Worm (Caenorhabditis elegans) whole organism, L1 larva: Measurements from ENCODE around the gene piki-1.

Experiments
- C04F5.9 ChIP-seq: sonication (generic microtip); optimal IDR thresholded peaks from 2 replicates; lab custom pipeline; 2016; ENCODE audit warnings: missing genetic modification characterization, missing compliant biosample characterization
- C34B4.2 ChIP-seq: sonication (generic microtip); optimal IDR thresholded peaks from 2 replicates; lab custom pipeline; 2017; ENCODE audit warnings: mild to moderate bottlenecking, missing genetic modification characterization, missing compliant biosample characterization
- F16B12.6 ChIP-seq: fragments of 150-350 bp; optimal IDR thresholded peaks from 2 replicates; lab custom pipeline; 2014; ENCODE audit warnings: missing biosample characterization, missing genetic modification characterization
- aly-2 ChIP-seq: fragments of 150-350 bp; optimal IDR thresholded peaks from 2 replicates; lab custom pipeline; 2014; ENCODE audit warnings: missing biosample characterization, missing genetic modification characterization
- blmp-1 ChIP-seq: fragments of 150-350 bp; optimal IDR thresholded peaks from 2 replicates; lab custom pipeline; 2014; ENCODE audit warnings: missing biosample characterization, missing genetic modification characterization
- ceh-63 ChIP-seq: fragments of 200-800 bp; sonication (Bioruptor generic); optimal IDR thresholded peaks from 2 replicates; lab custom pipeline; 2018; ENCODE audit warnings: mild to moderate bottlenecking, missing genetic modification characterization, missing compliant biosample characterization
- ceh-8 ChIP-seq: fragments of 200-800 bp; sonication (Bioruptor generic); optimal IDR thresholded peaks from 2 replicates; lab custom pipeline; 2018; ENCODE audit warnings: mild to moderate bottlenecking, missing genetic modification characterization, moderate library complexity, missing compliant biosample characterization
- ceh-82 ChIP-seq, 3 experiments: fragments of 150-350 bp in 1 of 3; sonication (generic microtip) in 2 of 3; optimal IDR thresholded peaks; 2 replicates each; lab custom pipeline; 2014 to 2017; ENCODE audit warnings: missing biosample characterization in 3 of 3, missing genetic modification characterization in 3 of 3
- ceh-88 ChIP-seq: fragments of 200-800 bp; sonication (Bioruptor generic); IDR thresholded peaks from 2 replicates; pipeline ENCODE4 v1.3.6; 2022; ENCODE audit warnings: missing genetic modification characterization, missing compliant biosample characterization
- ces-1 ChIP-seq: fragments of 150-350 bp; optimal IDR thresholded peaks from 2 replicates; lab custom pipeline; 2014; ENCODE audit warnings: missing biosample characterization, missing genetic modification reagents, missing genetic modification characterization
- dsc-1 ChIP-seq: sonication (generic microtip); optimal IDR thresholded peaks from 2 replicates; lab custom pipeline; 2016; ENCODE audit warnings: mild to moderate bottlenecking, missing genetic modification characterization, missing compliant biosample characterization
- efl-3 ChIP-seq: fragments of 200-800 bp; sonication (Bioruptor generic); optimal IDR thresholded peaks from 2 replicates; lab custom pipeline; 2018; ENCODE audit warnings: mild to moderate bottlenecking, missing genetic modification characterization, missing compliant biosample characterization
- egl-13 ChIP-seq: sonication (generic microtip); optimal IDR thresholded peaks from 2 replicates; lab custom pipeline; 2016; ENCODE audit warnings: missing genotype, missing genetic modification reagents, missing genetic modification characterization, missing compliant biosample characterization
- elt-2 ChIP-seq: sonication (generic microtip); optimal IDR thresholded peaks from 2 replicates; lab custom pipeline; 2016; ENCODE audit warnings: missing genetic modification characterization, mild to moderate bottlenecking, inconsistent platforms, missing compliant biosample characterization, missing genetic modification reagents
- elt-3 ChIP-seq, 6 experiments: fragments of 150-350 bp in 1 of 6; sonication (generic microtip); optimal IDR thresholded peaks; 2 replicates each; lab custom pipeline; 2017 to 2018; ENCODE audit warnings: missing biosample characterization in 6 of 6, missing genetic modification characterization in 6 of 6, inconsistent platforms in 1 of 6
- ets-5 ChIP-seq: fragments of 200-800 bp; sonication (Bioruptor generic); IDR thresholded peaks from 2 replicates; pipeline ENCODE4 v1.3.6; 2022; ENCODE audit warnings: missing genetic modification characterization, missing compliant biosample characterization
- fkh-10 ChIP-seq: sonication (generic microtip); optimal IDR thresholded peaks from 2 replicates; lab custom pipeline; 2017; ENCODE audit warnings: missing biosample characterization, missing genetic modification reagents, missing genetic modification characterization
- fkh-4 ChIP-seq: sonication (generic microtip); optimal IDR thresholded peaks from 2 replicates; lab custom pipeline; 2016; ENCODE audit warnings: missing compliant biosample characterization, missing genetic modification characterization, borderline replicate concordance
- fkh-8 ChIP-seq: sonication (generic microtip); optimal IDR thresholded peaks from 2 replicates; lab custom pipeline; 2016; ENCODE audit warnings: mild to moderate bottlenecking, missing genetic modification characterization, missing compliant biosample characterization
- fos-1 ChIP-seq: fragments of 150-350 bp; optimal IDR thresholded peaks from 2 replicates; lab custom pipeline; 2014; ENCODE audit warnings: missing biosample characterization, missing genetic modification characterization
- hlh-4 ChIP-seq: sonication (generic microtip); optimal IDR thresholded peaks from 2 replicates; lab custom pipeline; 2016; ENCODE audit warnings: mild to moderate bottlenecking, missing genetic modification characterization, missing compliant biosample characterization
- hpl-2 ChIP-seq: fragments of 150-350 bp; optimal IDR thresholded peaks from 2 replicates; lab custom pipeline; 2014; ENCODE audit warnings: missing biosample characterization, missing genetic modification reagents, missing genetic modification characterization
- isw-1 ChIP-seq: fragments of 200-800 bp; sonication (Bioruptor generic); IDR thresholded peaks from 2 replicates; pipeline ENCODE4 v1.3.6; 2022; ENCODE audit warnings: missing genetic modification characterization, missing compliant biosample characterization
- jun-1 ChIP-seq: fragments of 150-350 bp; optimal IDR thresholded peaks from 2 replicates; lab custom pipeline; 2014; ENCODE audit warnings: missing biosample characterization, missing genetic modification reagents, missing genetic modification characterization
- lin-13 ChIP-seq: fragments of 150-350 bp; optimal IDR thresholded peaks from 2 replicates; lab custom pipeline; 2014; ENCODE audit warnings: missing biosample characterization, missing genetic modification reagents, missing genetic modification characterization
- lin-14 ChIP-seq: fragments of 200-800 bp; sonication (Bioruptor generic); optimal IDR thresholded peaks from 2 replicates; lab custom pipeline; 2018; ENCODE audit warnings: mild to moderate bottlenecking, missing genetic modification characterization, moderate library complexity, missing compliant biosample characterization
- lin-15B ChIP-seq: fragments of 150-350 bp; sonication (generic microtip); optimal IDR thresholded peaks from 3 replicates; lab custom pipeline; 2014; ENCODE audit warnings: missing biosample characterization, missing genetic modification characterization
- lin-35 ChIP-seq, 2 experiments: fragments of 150-350 bp; optimal IDR thresholded peaks; 2 replicates each; lab custom pipeline; 2014; ENCODE audit warnings: missing biosample characterization in 2 of 2, missing genetic modification characterization in 2 of 2, missing genetic modification reagents in 2 of 2
- lir-3 ChIP-seq: sonication (generic microtip); optimal IDR thresholded peaks from 2 replicates; lab custom pipeline; 2016; ENCODE audit warnings: mild to moderate bottlenecking, missing genetic modification characterization, moderate library complexity, missing compliant biosample characterization; ENCODE audit not compliant: poor library complexity
- mab-9 ChIP-seq: fragments of 200-800 bp; sonication (Bioruptor generic); IDR thresholded peaks from 2 replicates; pipeline ENCODE4 v1.3.6; 2022; ENCODE audit warnings: missing genetic modification reagents, missing genetic modification characterization, missing compliant biosample characterization
- nhr-11 ChIP-seq: fragments of 150-350 bp; optimal IDR thresholded peaks from 2 replicates; lab custom pipeline; 2014; ENCODE audit warnings: missing biosample characterization, missing genetic modification characterization
- nhr-20 ChIP-seq: sonication (generic microtip); optimal IDR thresholded peaks from 2 replicates; lab custom pipeline; 2016; ENCODE audit warnings: mild to moderate bottlenecking, missing genetic modification characterization, missing compliant biosample characterization
- nhr-71 ChIP-seq: sonication (generic microtip); optimal IDR thresholded peaks from 2 replicates; lab custom pipeline; 2016; ENCODE audit warnings: mild to moderate bottlenecking, missing genetic modification characterization, moderate library complexity, missing compliant biosample characterization
- nhr-76 ChIP-seq: sonication (generic microtip); optimal IDR thresholded peaks from 2 replicates; lab custom pipeline; 2017; ENCODE audit warnings: missing biosample characterization, missing genetic modification characterization
- nhr-77 ChIP-seq: fragments of 150-350 bp; optimal IDR thresholded peaks from 2 replicates; lab custom pipeline; 2014; ENCODE audit warnings: missing biosample characterization, missing genetic modification characterization
- nhr-90 ChIP-seq: sonication (generic microtip); optimal IDR thresholded peaks from 2 replicates; lab custom pipeline; 2016; ENCODE audit warnings: mild to moderate bottlenecking, missing genetic modification characterization, missing compliant biosample characterization; ENCODE audit not compliant: poor library complexity
- pqm-1 ChIP-seq: sonication (generic microtip); optimal IDR thresholded peaks from 3 replicates; lab custom pipeline; 2017; ENCODE audit warnings: missing biosample characterization, missing genetic modification characterization
- rnt-1 ChIP-seq: sonication (generic microtip); optimal IDR thresholded peaks from 2 replicates; lab custom pipeline; 2016; ENCODE audit warnings: mild to moderate bottlenecking, missing genetic modification characterization, moderate library complexity, missing compliant biosample characterization
- snu-23 ChIP-seq: sonication (generic microtip); optimal IDR thresholded peaks from 2 replicates; lab custom pipeline; 2016; ENCODE audit warnings: missing genetic modification characterization, missing compliant biosample characterization
- sup-37 ChIP-seq: fragments of 200-800 bp; sonication (Bioruptor generic); optimal IDR thresholded peaks from 2 replicates; lab custom pipeline; 2018; ENCODE audit warnings: mild to moderate bottlenecking, missing genetic modification characterization, missing compliant biosample characterization
- swsn-7 ChIP-seq: sonication (generic microtip); optimal IDR thresholded peaks from 2 replicates; lab custom pipeline; 2016; ENCODE audit warnings: missing genetic modification characterization, missing compliant biosample characterization
- tbx-2 ChIP-seq: sonication (generic microtip); optimal IDR thresholded peaks from 2 replicates; lab custom pipeline; 2016; ENCODE audit warnings: missing genetic modification characterization, missing compliant biosample characterization
- unc-130 ChIP-seq: fragments of 150-350 bp; optimal IDR thresholded peaks from 2 replicates; lab custom pipeline; 2017; ENCODE audit warnings: missing biosample characterization, missing genetic modification characterization, inconsistent platforms
- unc-62 ChIP-seq: fragments of 150-350 bp; optimal IDR thresholded peaks from 2 replicates; lab custom pipeline; 2014; ENCODE audit warnings: missing biosample characterization, missing genetic modification reagents, missing genetic modification characterization
- unc-98 ChIP-seq: fragments of 200-800 bp; sonication (Bioruptor generic); IDR thresholded peaks from 2 replicates; pipeline ENCODE4 v1.3.6; 2022; ENCODE audit warnings: missing genetic modification characterization, missing compliant biosample characterization
- xbp-1 ChIP-seq: sonication (generic microtip); optimal IDR thresholded peaks from 2 replicates; lab custom pipeline; 2016; ENCODE audit warnings: missing genetic modification characterization, missing compliant biosample characterization
- zag-1 ChIP-seq: fragments of 150-350 bp; optimal IDR thresholded peaks from 2 replicates; lab custom pipeline; 2014; ENCODE audit warnings: missing biosample characterization, missing genetic modification characterization
- ztf-4 ChIP-seq: fragments of 150-350 bp; optimal IDR thresholded peaks from 2 replicates; lab custom pipeline; 2014; ENCODE audit warnings: missing biosample characterization, missing genetic modification characterization

piki-1 gene

DNA sequence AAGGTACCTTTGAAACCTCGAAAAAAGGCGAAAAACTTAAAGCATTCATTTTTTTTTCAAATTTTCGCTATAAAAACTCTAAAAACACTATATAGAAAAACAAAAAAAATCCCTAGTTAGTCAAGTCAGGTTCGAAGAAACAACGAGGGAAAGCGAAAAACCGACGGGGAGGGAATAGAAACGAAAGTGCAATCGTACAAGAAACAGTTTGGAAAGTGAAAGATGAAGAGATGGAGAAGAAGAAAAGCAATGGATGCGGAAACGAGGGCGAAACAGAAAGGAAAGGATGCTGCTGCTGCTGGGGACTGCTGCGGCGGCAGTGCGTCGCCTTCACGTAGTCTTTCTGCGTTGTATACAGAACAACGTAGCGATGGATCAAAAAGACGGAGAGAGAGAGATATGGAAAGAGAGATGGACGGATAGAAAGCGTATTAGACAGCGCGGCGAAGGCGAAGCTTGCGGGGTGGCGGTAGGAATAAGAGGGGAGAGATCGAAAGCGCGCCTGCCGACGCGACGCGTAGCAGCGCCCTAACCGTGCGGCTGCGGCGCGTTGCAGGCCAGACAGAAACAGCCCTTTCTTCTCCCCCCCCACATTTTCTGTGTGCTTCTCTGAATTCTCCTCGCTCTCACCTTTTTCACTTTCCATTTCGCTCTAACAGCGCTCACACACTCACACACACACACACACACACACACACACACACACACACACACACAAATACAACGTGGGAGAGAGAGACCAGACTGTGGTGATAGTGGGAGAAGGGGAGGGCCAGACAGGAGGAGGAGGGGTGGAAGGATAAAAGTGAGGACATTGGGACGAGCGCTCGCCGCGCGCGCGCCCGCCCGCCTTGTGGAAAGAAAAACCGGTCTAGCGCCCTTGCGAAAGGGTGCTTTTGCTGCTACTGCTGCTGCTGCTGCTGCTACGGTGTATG, 28.9 kb upstream of the piki-1 start (continued):
- TF ChIP-seq efl-3 (GFP tag; lab: Kevin White, UChicago) (no peak), fkh-4 (tag; lab: Kevin White, UChicago) (no peak), unc-98 (no peak), nhr-90 (tag; lab: Kevin White, UChicago) (peak; percentile 68), lin-13 (GFP tag; lab: Kevin White, UChicago) (peak; percentile 88), blmp-1 (tag; lab: Kevin White, UChicago) (peak; percentile 99), egl-13 (peak; percentile 35), F16B12.6 (tag; lab: Kevin White, UChicago) (no peak), snu-23 (GFP tag; lab: Kevin White, UChicago) (peak; percentile 76), lin-35 (GFP tag; optimal IDR thresholded peaks at IDR 0.05; lab: Kevin White, UChicago) (peak; percentile 45 to 70), nhr-20 (tag; lab: Kevin White, UChicago) (peak; percentile 89), hpl-2 (GFP tag; lab: Kevin White, UChicago) (no peak), fos-1 (tag; lab: Kevin White, UChicago) (peak; percentile 44), unc-130 (tag; lab: Kevin White, UChicago) (peak; percentile 80), dsc-1 (peak; percentile 49), isw-1 (GFP tag; lab: Robert Waterston, UW) (peak; percentile 40), ets-5 (GFP tag; lab: Robert Waterston, UW) (no peak), nhr-76 (tag; lab: Kevin White, UChicago) (no peak), nhr-71 (tag; lab: Kevin White, UChicago) (peak; percentile 93), swsn-7 (tag; lab: Kevin White, UChicago) (peak; percentile 81), ceh-8 (GFP tag; lab: Kevin White, UChicago) (no peak), ceh-82 (tag; optimal IDR thresholded peaks at IDR 0.05; lab: Kevin White, UChicago) (peak; percentile 8 to 79 (median 59)), mab-9 (GFP tag; lab: Robert Waterston, UW) (no peak), C04F5.9 (tag; lab: Kevin White, UChicago) (no peak), unc-62 (GFP tag; lab: Kevin White, UChicago) (no peak), ces-1 (no peak), fkh-10 (GFP tag; lab: Kevin White, UChicago) (peak; percentile 59), ceh-88 (GFP tag; lab: Robert Waterston, UW) (peak; percentile 49; the same call in 1 of the 2 replicates), hlh-4 (no peak), lin-14 (GFP tag; lab: Kevin White, UChicago) (peak; percentile 98), jun-1 (tag; lab: Kevin White, UChicago) (peak; percentile 91), rnt-1 (tag; lab: Kevin White, UChicago) (peak; percentile 84), xbp-1 (peak; percentile 27), pqm-1 (tag; lab: Kevin White, UChicago) (no peak), elt-3 (tag; optimal IDR thresholded peaks at IDR 0.05; lab: Kevin White, UChicago) (peak in 5 of 6 experiments; percentile 18 to 87 (median 75)), tbx-2 (peak; percentile 75), ceh-63 (no peak), aly-2 (no peak), lir-3 (tag; lab: Kevin White, UChicago) (peak; percentile 61), zag-1 (no peak), nhr-11 (tag; lab: Kevin White, UChicago) (peak; percentile 52), ztf-4 (tag; lab: Kevin White, UChicago) (peak; percentile 88), C34B4.2 (tag; lab: Kevin White, UChicago) (no peak), fkh-8 (tag; lab: Kevin White, UChicago) (peak; percentile 83), nhr-77 (peak; percentile 73), sup-37 (GFP tag; lab: Kevin White, UChicago) (peak; percentile 48), elt-2 (tag; lab: Kevin White, UChicago) (peak; percentile 74), lin-15B (tag; lab: Kevin White, UChicago) (no peak)
